Fruit fly (Drosophila melanogaster) whole organism, wandering third instar larva: ENCODE results near the gene Ten-a.

ENCODE experiments used
- Abd-B ChIP-seq: fragments of >200 bp; optimal IDR thresholded peaks from 2 replicates; lab custom pipeline; 2017; ENCODE audit warnings: missing biosample characterization, missing genetic modification characterization
- CG32264 ChIP-seq: fragments of 200-800 bp; sonication (Bioruptor generic); optimal IDR thresholded peaks from 2 replicates; lab custom pipeline; 2016; ENCODE audit warnings: missing biosample characterization, missing genetic modification characterization
- CG9705 ChIP-seq: fragments of 200-800 bp; sonication (Bioruptor generic); optimal IDR thresholded peaks from 2 replicates; lab custom pipeline; 2018; ENCODE audit warnings: missing biosample characterization, mild to moderate bottlenecking, missing genetic modification characterization
- CrebA ChIP-seq: fragments of 200-800 bp; sonication (Bioruptor generic); optimal IDR thresholded peaks from 2 replicates; lab custom pipeline; 2016; ENCODE audit warnings: missing biosample characterization, mild to moderate bottlenecking, missing genetic modification characterization, borderline replicate concordance
- Dfd ChIP-seq: fragments of >200 bp; optimal IDR thresholded peaks from 2 replicates; lab custom pipeline; 2017; ENCODE audit warnings: missing biosample characterization, missing genetic modification characterization
- Dif ChIP-seq: fragments of 200-275, 200-300 bp; sonication (Bioruptor generic); optimal IDR thresholded peaks from 2 replicates; lab custom pipeline; 2018; ENCODE audit warnings: missing biosample characterization, missing genetic modification characterization; ENCODE audit not compliant: partially characterized antibody
- GATAd ChIP-seq: sonication (Bioruptor generic); optimal IDR thresholded peaks from 2 replicates; lab custom pipeline; 2016; ENCODE audit warnings: missing biosample characterization, missing genetic modification characterization
- HLH106 ChIP-seq: fragments of 200-800 bp; optimal IDR thresholded peaks from 3 replicates; lab custom pipeline; 2019; ENCODE audit warnings: missing biosample characterization, mild to moderate bottlenecking, missing genetic modification characterization, moderate library complexity
- Hnf4 ChIP-seq: fragments of 200-800 bp; sonication (Bioruptor generic); optimal IDR thresholded peaks from 2 replicates; lab custom pipeline; 2016; ENCODE audit warnings: missing biosample characterization, mild to moderate bottlenecking, missing genetic modification characterization
- Hr78 ChIP-seq: fragments of >200 bp; optimal IDR thresholded peaks from 2 replicates; lab custom pipeline; 2017; ENCODE audit warnings: missing biosample characterization, missing genetic modification characterization
- Hr83 ChIP-seq: fragments of 200-300 bp; sonication (Bioruptor generic); optimal IDR thresholded peaks from 2 replicates; lab custom pipeline; 2016; ENCODE audit warnings: missing biosample characterization, mild to moderate bottlenecking, missing genetic modification characterization, moderate library complexity; ENCODE audit not compliant: poor library complexity, severe bottlenecking
- Jra ChIP-seq: sonication (Bioruptor generic); optimal IDR thresholded peaks from 2 replicates; lab custom pipeline; 2016; ENCODE audit warnings: missing biosample characterization, missing genetic modification characterization
- Mio ChIP-seq: sonication (Bioruptor generic); optimal IDR thresholded peaks from 2 replicates; lab custom pipeline; 2016; ENCODE audit warnings: missing biosample characterization, missing genetic modification characterization
- Myc ChIP-seq: fragments of >200 bp; optimal IDR thresholded peaks from 2 replicates; lab custom pipeline; 2017
- N ChIP-seq: fragments of >200 bp; optimal IDR thresholded peaks from 2 replicates; lab custom pipeline; 2018; ENCODE audit warnings: missing biosample characterization, missing external identifiers, missing genetic modification characterization
- OdsH ChIP-seq: fragments of 200-800 bp; sonication (Bioruptor generic); optimal IDR thresholded peaks from 2 replicates; lab custom pipeline; 2016; ENCODE audit warnings: missing biosample characterization, mild to moderate bottlenecking, missing genetic modification characterization
- Rel ChIP-seq, 2 experiments: fragments of 200-800 bp; sonication (Bioruptor generic) in 1 of 2; optimal IDR thresholded peaks; 2 replicates in 1 of 2; 3 replicates in 1 of 2; lab custom pipeline; 2016 to 2019; ENCODE audit warnings: mild to moderate bottlenecking in 2 of 2, missing biosample characterization in 2 of 2, missing genetic modification characterization in 2 of 2, moderate library complexity in 1 of 2
- Sp1 ChIP-seq: fragments of 200-800 bp; sonication (Bioruptor generic); optimal IDR thresholded peaks from 3 replicates; lab custom pipeline; 2019; ENCODE audit warnings: missing biosample characterization, mild to moderate bottlenecking, missing genetic modification characterization, moderate library complexity
- Vsx2 ChIP-seq: fragments of 200-300, 225-300 bp; sonication (Bioruptor generic); optimal IDR thresholded peaks from 2 replicates; lab custom pipeline; 2018; ENCODE audit warnings: missing biosample characterization, missing genetic modification characterization; ENCODE audit not compliant: partially characterized antibody
- br ChIP-seq: fragments of 200-800 bp; sonication (Bioruptor generic); optimal IDR thresholded peaks from 2 replicates; lab custom pipeline; 2016; ENCODE audit warnings: missing biosample characterization, missing genetic modification characterization
- brk ChIP-seq: fragments of 200-800 bp; sonication (Bioruptor generic); optimal IDR thresholded peaks from 2 replicates; lab custom pipeline; 2016; ENCODE audit warnings: missing biosample characterization, mild to moderate bottlenecking, missing genetic modification characterization
- dl ChIP-seq, 2 experiments: fragments of 175-275, 200-275 bp in 1 of 2; fragments of 200-275 bp in 1 of 2; sonication (Bioruptor generic); optimal IDR thresholded peaks; lab custom pipeline; 2018; ENCODE audit warnings: mild to moderate bottlenecking in 2 of 2, missing biosample characterization in 2 of 2, missing genetic modification characterization in 2 of 2, moderate library complexity in 2 of 2; ENCODE audit not compliant: partially characterized antibody in 2 of 2, insufficient read depth in 1 of 2
- dmrt93B ChIP-seq: fragments of 200-800 bp; sonication (Bioruptor generic); optimal IDR thresholded peaks from 2 replicates; lab custom pipeline; 2018; ENCODE audit warnings: missing biosample characterization, mild to moderate bottlenecking, missing genetic modification characterization
- dsf ChIP-seq: sonication (Bioruptor generic); optimal IDR thresholded peaks from 2 replicates; lab custom pipeline; 2016; ENCODE audit warnings: missing biosample characterization, missing genetic modification characterization, borderline replicate concordance
- ey ChIP-seq: fragments of 200-800 bp; sonication (Bioruptor generic); optimal IDR thresholded peaks from 2 replicates; lab custom pipeline; 2016; ENCODE audit warnings: missing biosample characterization, missing genetic modification characterization
- foxo ChIP-seq, 2 experiments: fragments of 200-800 bp; sonication (Bioruptor generic); optimal IDR thresholded peaks; 2 replicates in 1 of 2; 3 replicates in 1 of 2; lab custom pipeline; 2016 to 2017; ENCODE audit warnings: missing biosample characterization in 2 of 2, missing genetic modification characterization in 2 of 2
- fru ChIP-seq: fragments of 200-800 bp; sonication (Bioruptor generic); optimal IDR thresholded peaks from 3 replicates; lab custom pipeline; 2016; ENCODE audit warnings: missing biosample characterization, mild to moderate bottlenecking, missing genetic modification characterization
- h ChIP-seq: fragments of 200-800 bp; sonication (Bioruptor generic); optimal IDR thresholded peaks from 3 replicates; lab custom pipeline; 2016; ENCODE audit warnings: missing biosample characterization, mild to moderate bottlenecking, missing genetic modification characterization
- jim ChIP-seq: fragments of 175-275, 200-325 bp; sonication (Bioruptor generic); optimal IDR thresholded peaks from 2 replicates; lab custom pipeline; 2016; ENCODE audit warnings: missing biosample characterization, mild to moderate bottlenecking, missing genetic modification characterization
- lola ChIP-seq: fragments of >200 bp; optimal IDR thresholded peaks from 2 replicates; lab custom pipeline; 2017; ENCODE audit warnings: missing biosample characterization, missing genetic modification characterization
- pan ChIP-seq: fragments of >200 bp; optimal IDR thresholded peaks from 2 replicates; lab custom pipeline; 2017
- psq ChIP-seq: fragments of 200-800 bp; sonication (Bioruptor generic); optimal IDR thresholded peaks from 3 replicates; lab custom pipeline; 2017; ENCODE audit warnings: missing biosample characterization, mild to moderate bottlenecking, missing genetic modification characterization, moderate library complexity
- rgr ChIP-seq: fragments of 200-800 bp; sonication (Bioruptor generic); optimal IDR thresholded peaks from 3 replicates; lab custom pipeline; 2016; ENCODE audit warnings: missing biosample characterization, mild to moderate bottlenecking, missing genetic modification characterization
- sage ChIP-seq: fragments of 200-800 bp; sonication (Bioruptor generic); optimal IDR thresholded peaks from 2 replicates; lab custom pipeline; 2016; ENCODE audit warnings: missing biosample characterization, mild to moderate bottlenecking, missing genetic modification characterization
- sv ChIP-seq: fragments of 200-800 bp; sonication (Bioruptor generic); optimal IDR thresholded peaks from 3 replicates; lab custom pipeline; 2016; ENCODE audit warnings: missing biosample characterization, missing genetic modification characterization
- tai ChIP-seq: sonication (Bioruptor generic); optimal IDR thresholded peaks from 2 replicates; lab custom pipeline; 2016; ENCODE audit warnings: missing biosample characterization, missing genetic modification characterization
- usp ChIP-seq: fragments of >200 bp; optimal IDR thresholded peaks from 2 replicates; lab custom pipeline; 2017; ENCODE audit warnings: missing biosample characterization, missing genetic modification characterization
- woc ChIP-seq: sonication (Bioruptor generic); optimal IDR thresholded peaks from 2 replicates; lab custom pipeline; 2016; ENCODE audit warnings: missing biosample characterization, mild to moderate bottlenecking, missing genetic modification characterization

Ten-a gene

DNA sequence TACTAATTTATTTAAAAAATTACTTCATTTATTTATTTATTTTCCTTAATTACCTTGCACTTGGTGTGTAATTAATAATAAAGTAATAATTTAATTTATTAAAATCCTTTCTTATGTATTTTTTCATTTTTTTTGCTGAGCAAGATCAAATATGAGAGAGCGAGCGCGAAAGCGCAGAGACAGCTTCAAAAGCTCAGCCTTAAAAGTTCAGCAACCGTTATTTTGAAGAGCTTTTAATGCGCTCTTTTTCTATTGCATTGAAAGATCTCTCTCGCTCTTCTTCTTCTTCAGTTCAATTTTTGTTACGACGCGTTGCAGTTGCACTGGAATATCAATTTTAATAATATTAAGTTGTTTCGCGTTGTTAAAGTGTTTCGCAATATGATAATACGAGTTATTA, at the start of gene Ten-a:
TSS of gene Ten-a (plus strand) at position 301 of the 400 bp plus-strand sequence.
- TF ChIP-seq dmrt93B (GFP tag; lab: Kevin White, UChicago) (no peak), Myc (lab: Kevin White, UChicago) (no peak), dsf (GFP tag; lab: Kevin White, UChicago) (no peak), usp (GFP tag; lab: Kevin White, UChicago) (no peak), ey (no peak), fru (GFP tag; lab: Kevin White, UChicago) (no peak), HLH106 (no peak), jim (GFP tag; lab: Kevin White, UChicago) (no peak), br (GFP tag; lab: Kevin White, UChicago) (no peak), CrebA (GFP tag; lab: Kevin White, UChicago) (no peak)
- TF ChIP-seq, all 38 proteins: peak for 0

DNA sequence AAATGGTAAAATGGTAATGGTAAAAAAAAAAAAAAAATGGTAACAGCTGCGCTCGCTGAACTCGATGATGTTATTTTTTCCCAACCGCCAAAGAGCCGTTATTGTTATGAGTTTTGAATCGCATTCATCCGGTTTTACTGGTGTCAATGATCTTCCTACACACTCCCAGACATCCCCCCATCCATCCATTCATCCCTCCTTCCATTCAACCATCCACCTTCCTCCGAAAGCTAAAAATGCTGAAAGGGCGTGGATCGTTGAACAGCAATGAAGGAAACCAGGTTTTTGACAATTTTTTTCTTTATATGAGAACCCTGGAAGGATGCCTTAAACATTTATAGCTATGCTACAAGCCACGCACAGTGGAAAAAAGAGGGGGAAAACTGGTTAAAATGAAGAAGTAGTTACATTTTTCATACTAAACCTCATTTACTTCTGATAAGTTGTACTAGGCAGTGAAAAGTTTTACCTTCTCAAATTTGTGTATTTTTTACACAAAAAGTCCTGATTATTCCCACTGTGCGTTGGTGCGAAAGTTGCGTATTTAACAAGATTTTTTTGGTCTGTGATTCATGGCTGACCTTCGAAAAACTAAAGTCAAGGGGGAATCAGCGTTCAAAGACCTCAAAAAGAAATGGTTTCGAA, 43.4 kb upstream of the Ten-a start:
- TF ChIP-seq Vsx2 (GFP tag; lab: Kevin White, UChicago) (no peak), foxo (GFP tag; optimal IDR thresholded peaks at IDR 0.05; lab: Kevin White, UChicago) (peak in 1 of 2 experiments; percentile 28), rgr (GFP tag; lab: Kevin White, UChicago) (peak; percentile 57), woc (GFP tag; lab: Kevin White, UChicago) (peak; percentile 43), dsf (GFP tag; lab: Kevin White, UChicago) (no peak), Jra (GFP tag; lab: Kevin White, UChicago) (no peak), Dfd (GFP tag; lab: Kevin White, UChicago) (no peak), sv (no peak), N (GFP tag; lab: Kevin White, UChicago) (no peak), tai (GFP tag; lab: Kevin White, UChicago) (no peak), Abd-B (no peak), HLH106 (peak; percentile 25), dmrt93B (GFP tag; lab: Kevin White, UChicago) (no peak), psq (peak; percentile 19), jim (GFP tag; lab: Kevin White, UChicago) (no peak), CG9705 (GFP tag; lab: Kevin White, UChicago) (no peak), sage (GFP tag; lab: Kevin White, UChicago) (no peak), OdsH (GFP tag; lab: Kevin White, UChicago) (peak; percentile 16), Hr83 (GFP tag; lab: Kevin White, UChicago) (no peak), brk (no peak), br (GFP tag; lab: Kevin White, UChicago) (peak; percentile 38), fru (GFP tag; lab: Kevin White, UChicago) (peak; percentile 51), Rel (GFP tag; optimal IDR thresholded peaks at IDR 0.05; lab: Kevin White, UChicago) (no peak), Rel (tag; optimal IDR thresholded peaks at IDR 0.05; lab: Kevin White, UChicago) (no peak), h (GFP tag; lab: Kevin White, UChicago) (peak; percentile 69), Mio (GFP tag; lab: Kevin White, UChicago) (no peak), Dif (GFP tag; lab: Kevin White, UChicago) (no peak), Sp1 (GFP tag; lab: Kevin White, UChicago) (peak; percentile 39), Hnf4 (GFP tag; lab: Kevin White, UChicago) (no peak), dl (GFP tag; optimal IDR thresholded peaks at IDR 0.05; lab: Kevin White, UChicago; ENCODE audit: insufficient read depth in 1 of 2, partially characterized antibody in 2 of 2) (no peak), pan (lab: Kevin White, UChicago) (no peak), GATAd (GFP tag; lab: Kevin White, UChicago) (no peak), ey (peak; percentile 36), Hr78 (GFP tag; lab: Kevin White, UChicago) (no peak), CG32264 (GFP tag; lab: Kevin White, UChicago) (no peak), usp (GFP tag; lab: Kevin White, UChicago) (no peak), lola (GFP tag; lab: Kevin White, UChicago) (no peak), CrebA (GFP tag; lab: Kevin White, UChicago) (no peak), Myc (lab: Kevin White, UChicago) (no peak)
